Fruit fly (Drosophila melanogaster) whole organism, embryonic: Measurements from ENCODE around the gene CG18508.

Source experiments
- CG10431 ChIP-seq: fragments of 200-800 bp; sonication (Bioruptor generic); optimal IDR thresholded peaks from 3 replicates; lab custom pipeline; 2018; ENCODE audit warnings: missing biosample characterization, mild to moderate bottlenecking, missing genetic modification characterization
- CG11247 ChIP-seq: fragments of 200-800 bp; sonication (Bioruptor generic); IDR thresholded peaks from 2 replicates; pipeline ENCODE4 v1.3.6; 2022; ENCODE audit warnings: missing biosample characterization, missing genetic modification characterization
- CG12391 ChIP-seq: fragments of 200-800 bp; sonication (Bioruptor generic); optimal IDR thresholded peaks from 3 replicates; lab custom pipeline; 2018; ENCODE audit warnings: missing biosample characterization, mild to moderate bottlenecking, missing genetic modification characterization, moderate library complexity
- CG1647 ChIP-seq: fragments of 200-800 bp; sonication (Bioruptor generic); optimal IDR thresholded peaks from 3 replicates; lab custom pipeline; 2016; ENCODE audit warnings: missing biosample characterization, missing genetic modification characterization
- CG17568 ChIP-seq: fragments of 200-800 bp; sonication (Bioruptor generic); optimal IDR thresholded peaks from 2 replicates; lab custom pipeline; 2018; ENCODE audit warnings: missing biosample characterization, mild to moderate bottlenecking, missing genetic modification characterization, moderate library complexity
- CG17829 ChIP-seq: fragments of 200-800 bp; optimal IDR thresholded peaks from 2 replicates; lab custom pipeline; 2019; ENCODE audit warnings: missing biosample characterization, mild to moderate bottlenecking, missing genetic modification characterization, moderate library complexity
- CG2199 ChIP-seq: fragments of 200-800 bp; sonication (Bioruptor generic); IDR thresholded peaks from 3 replicates; pipeline ENCODE4 v1.3.6; 2022; ENCODE audit warnings: missing biosample characterization, missing genetic modification characterization
- CG42726 ChIP-seq: fragments of 200-800 bp; sonication (Bioruptor generic); IDR thresholded peaks from 2 replicates; pipeline ENCODE4 v1.3.6; 2022; ENCODE audit warnings: missing biosample characterization, missing genetic modification characterization; ENCODE audit not compliant: partially characterized antibody
- CG6175 ChIP-seq: fragments of 200-800 bp; sonication (Bioruptor generic); IDR thresholded peaks from 3 replicates; pipeline ENCODE4 v1.3.6; 2022; ENCODE audit warnings: missing biosample characterization, missing genetic modification characterization
- CG6272 ChIP-seq: fragments of 200-800 bp; sonication (Bioruptor generic); IDR thresholded peaks from 2 replicates; pipeline ENCODE4 v1.3.6; 2022; ENCODE audit warnings: missing biosample characterization, missing genetic modification characterization
- CG6791 ChIP-seq: fragments of 200-800 bp; sonication (Bioruptor generic); IDR thresholded peaks from 3 replicates; pipeline ENCODE4 v1.3.6; 2022; ENCODE audit warnings: missing biosample characterization, missing genetic modification characterization; ENCODE audit not compliant: partially characterized antibody
- CG7372 ChIP-seq: fragments of 200-800 bp; sonication (Bioruptor generic); IDR thresholded peaks from 2 replicates; pipeline ENCODE4 v1.3.6; 2022; ENCODE audit warnings: missing biosample characterization, missing genetic modification characterization
- CG7556 ChIP-seq: fragments of 200-800 bp; sonication (Bioruptor generic); optimal IDR thresholded peaks from 2 replicates; lab custom pipeline; 2017; ENCODE audit warnings: missing biosample characterization, mild to moderate bottlenecking, missing genetic modification characterization
- CG8089 ChIP-seq: fragments of 200-800 bp; sonication (Bioruptor generic); optimal IDR thresholded peaks from 3 replicates; lab custom pipeline; 2016; ENCODE audit warnings: missing biosample characterization, missing genetic modification characterization
- CG8359 ChIP-seq: fragments of 200-800 bp; sonication (Bioruptor generic); optimal IDR thresholded peaks from 2 replicates; lab custom pipeline; 2017; ENCODE audit warnings: missing biosample characterization, mild to moderate bottlenecking, missing genetic modification characterization, borderline replicate concordance
- CG8388 ChIP-seq: fragments of 200-800 bp; sonication (Bioruptor generic); optimal IDR thresholded peaks from 2 replicates; lab custom pipeline; 2019; ENCODE audit warnings: missing biosample characterization, mild to moderate bottlenecking, missing genetic modification characterization, moderate library complexity
- CG9817 ChIP-seq: fragments of 200-800 bp; sonication (Bioruptor generic); optimal IDR thresholded peaks from 2 replicates; lab custom pipeline; 2018; ENCODE audit warnings: missing biosample characterization, mild to moderate bottlenecking, missing genetic modification characterization, moderate library complexity
- CrebB ChIP-seq: fragments of 200-800 bp; sonication (Bioruptor generic); optimal IDR thresholded peaks from 3 replicates; lab custom pipeline; 2018; ENCODE audit warnings: missing biosample characterization, mild to moderate bottlenecking, missing genetic modification characterization
- Deaf1 ChIP-seq: fragments of 200-800 bp; optimal IDR thresholded peaks from 3 replicates; lab custom pipeline; 2019; ENCODE audit warnings: missing biosample characterization, mild to moderate bottlenecking, missing genetic modification characterization, moderate library complexity
- Drgx ChIP-seq: fragments of 200-800 bp; sonication (Bioruptor generic); IDR thresholded peaks from 2 replicates; pipeline ENCODE4 v1.3.6; 2022; ENCODE audit warnings: missing biosample characterization, missing genetic modification characterization
- Gug ChIP-seq: fragments of 200-800 bp; sonication (Bioruptor generic); IDR thresholded peaks from 4 replicates; pipeline ENCODE4 v1.3.6; 2022; ENCODE audit warnings: missing biosample characterization, missing genetic modification characterization
- HLH4C ChIP-seq: fragments of 200-800 bp; sonication (Bioruptor generic); IDR thresholded peaks from 3 replicates; pipeline ENCODE4 v1.3.6; 2022; ENCODE audit warnings: missing biosample characterization, missing genetic modification characterization; ENCODE audit not compliant: partially characterized antibody
- HLHmδ ChIP-seq: fragments of 200-800 bp; sonication (Bioruptor generic); optimal IDR thresholded peaks from 2 replicates; lab custom pipeline; 2018; ENCODE audit warnings: missing biosample characterization, mild to moderate bottlenecking, missing genetic modification characterization, moderate library complexity
- HmgD ChIP-seq: fragments of 200-800 bp; sonication (Bioruptor generic); optimal IDR thresholded peaks from 3 replicates; lab custom pipeline; 2016; ENCODE audit warnings: missing biosample characterization, missing genetic modification characterization
- HmgZ ChIP-seq: fragments of 200-800 bp; sonication (Bioruptor generic); optimal IDR thresholded peaks from 2 replicates; lab custom pipeline; 2018; ENCODE audit warnings: missing biosample characterization, mild to moderate bottlenecking, missing genetic modification characterization
- Hmx ChIP-seq: fragments of 200-800 bp; sonication (Bioruptor generic); optimal IDR thresholded peaks from 2 replicates; lab custom pipeline; 2016; ENCODE audit warnings: missing biosample characterization, missing genetic modification characterization
- Hr78 ChIP-seq, 2 experiments: fragments of 200-800 bp in 1 of 2; fragments of >200 bp in 1 of 2; sonication (Bioruptor generic) in 1 of 2; optimal IDR thresholded peaks; 2 replicates each; lab custom pipeline; 2017 to 2019; ENCODE audit warnings: missing biosample characterization in 2 of 2, missing genetic modification characterization in 2 of 2, mild to moderate bottlenecking in 1 of 2, moderate library complexity in 1 of 2
- Lim3 ChIP-seq: fragments of 200-800 bp; sonication (Bioruptor generic); IDR thresholded peaks from 2 replicates; pipeline ENCODE4 v1.3.6; 2022; ENCODE audit warnings: missing biosample characterization, missing genetic modification characterization
- PHDP ChIP-seq: fragments of 200-800 bp; sonication (Bioruptor generic); optimal IDR thresholded peaks from 3 replicates; lab custom pipeline; 2018; ENCODE audit warnings: missing biosample characterization, mild to moderate bottlenecking, missing genetic modification characterization, moderate library complexity
- Poxn ChIP-seq: fragments of 200-800 bp; sonication (Bioruptor generic); IDR thresholded peaks from 2 replicates; pipeline ENCODE4 v1.3.6; 2022; ENCODE audit warnings: missing biosample characterization, missing genetic modification characterization
- Vsx1 ChIP-seq: fragments of 200-800 bp; sonication (Bioruptor generic); optimal IDR thresholded peaks from 2 replicates; lab custom pipeline; 2017; ENCODE audit warnings: missing biosample characterization, mild to moderate bottlenecking, missing genetic modification characterization, missing genetic modification reagents
- eve ChIP-seq, 2 experiments: fragments of >200 bp; optimal IDR thresholded peaks; 2 replicates each; lab custom pipeline; 2017; ENCODE audit warnings: missing biosample characterization in 2 of 2, missing genetic modification characterization in 2 of 2
- gsb ChIP-seq: fragments of 200-800 bp; sonication (Bioruptor generic); IDR thresholded peaks from 2 replicates; pipeline ENCODE4 v1.3.6; 2022; ENCODE audit warnings: missing biosample characterization, missing genetic modification characterization
- gsb-n ChIP-seq: fragments of 200-800 bp; sonication (Bioruptor generic); optimal IDR thresholded peaks from 3 replicates; lab custom pipeline; 2018; ENCODE audit warnings: missing biosample characterization, mild to moderate bottlenecking, missing genetic modification characterization
- hth ChIP-seq: fragments of >200 bp; optimal IDR thresholded peaks from 2 replicates; lab custom pipeline; 2017; ENCODE audit warnings: inconsistent platforms
- luna ChIP-seq: fragments of 200-800 bp; sonication (Bioruptor generic); optimal IDR thresholded peaks from 2 replicates; lab custom pipeline; 2016; ENCODE audit warnings: missing biosample characterization, missing genetic modification characterization
- nau ChIP-seq: fragments of 200-800 bp; sonication (Bioruptor generic); optimal IDR thresholded peaks from 3 replicates; lab custom pipeline; 2017; ENCODE audit warnings: missing biosample characterization, mild to moderate bottlenecking, missing genetic modification characterization, missing genetic modification reagents
- nom ChIP-seq: fragments of 200-800 bp; sonication (Bioruptor generic); optimal IDR thresholded peaks from 2 replicates; lab custom pipeline; 2017; ENCODE audit warnings: missing biosample characterization, missing genetic modification characterization, mild to moderate bottlenecking, moderate library complexity, missing genetic modification reagents
- prd ChIP-seq, 3 experiments: fragments of >200 bp in 2 of 3; fragments of 200-800 bp in 1 of 3; sonication (Bioruptor generic) in 1 of 3; optimal IDR thresholded peaks in 2 of 3; IDR thresholded peaks in 1 of 3; 2 replicates in 2 of 3; 3 replicates in 1 of 3; pipeline versions ENCODE4 v1.3.6 to Lab custom; 2017 to 2022; ENCODE audit warnings: missing biosample characterization in 1 of 3, missing genetic modification characterization in 1 of 3
- pros ChIP-seq: fragments of 200-800 bp; sonication (Bioruptor generic); optimal IDR thresholded peaks from 3 replicates; lab custom pipeline; 2019; ENCODE audit warnings: missing biosample characterization, mild to moderate bottlenecking, missing genetic modification characterization, moderate library complexity
- sc ChIP-seq, 3 experiments: fragments of >200 bp in 2 of 3; fragments of 200-800 bp in 1 of 3; sonication (Bioruptor generic) in 1 of 3; optimal IDR thresholded peaks; 2 replicates in 2 of 3; 3 replicates in 1 of 3; lab custom pipeline; 2017; ENCODE audit warnings: mild to moderate bottlenecking in 1 of 3, missing biosample characterization in 1 of 3, missing genetic modification characterization in 1 of 3, missing genetic modification reagents in 1 of 3
- sens-2 ChIP-seq: fragments of 200-800 bp; sonication (Bioruptor generic); IDR thresholded peaks from 2 replicates; pipeline ENCODE4 v1.3.6; 2022; ENCODE audit warnings: missing biosample characterization, missing genetic modification characterization
- sim ChIP-seq: fragments of 200-800 bp; sonication (Bioruptor generic); IDR thresholded peaks from 2 replicates; pipeline ENCODE4 v1.3.6; 2022; ENCODE audit warnings: missing biosample characterization, missing genetic modification characterization
- unc-4 ChIP-seq: fragments of 200-800 bp; sonication (Bioruptor generic); IDR thresholded peaks from 2 replicates; pipeline ENCODE4 v1.3.6; 2022; ENCODE audit warnings: missing biosample characterization, missing genetic modification characterization; ENCODE audit not compliant: partially characterized antibody
- wdn ChIP-seq: fragments of 200-800 bp; sonication (Bioruptor generic); IDR thresholded peaks from 2 replicates; pipeline ENCODE4 v1.3.6; 2022; ENCODE audit warnings: missing biosample characterization, missing genetic modification characterization
- z ChIP-seq: fragments of 200-800 bp; sonication (Bioruptor generic); IDR thresholded peaks from 3 replicates; pipeline ENCODE4 v1.3.6; 2022; ENCODE audit warnings: missing biosample characterization, missing genetic modification characterization
- zen2 ChIP-seq: fragments of 200-800 bp; sonication (Bioruptor generic); IDR thresholded peaks from 3 replicates; pipeline ENCODE4 v1.3.6; 2022; ENCODE audit warnings: missing biosample characterization, missing genetic modification characterization; ENCODE audit not compliant: partially characterized antibody

Gene CG18508

dm6 chrX:3205887-3206794 is 33.2 kb upstream of the CG18508 start (continued):
- TF ChIP-seq Deaf1 = peak; percentile 26
- peak; percentile 61 for TF ChIP-seq gsb (GFP tag; lab: Robert Waterston, UW)
- no peak for TF ChIP-seq CG8359 (GFP tag; lab: Kevin White, UChicago)
- TF ChIP-seq CG6175 (GFP tag; lab: Robert Waterston, UW) = no peak
- TF ChIP-seq eve (GFP tag; optimal IDR thresholded peaks at IDR 0.05; lab: Kevin White, UChicago) = peak in 1 of 2 experiments; percentile 56
- peak; percentile 59 for TF ChIP-seq Gug (GFP tag; lab: Robert Waterston, UW)
- no peak for TF ChIP-seq pros (GFP tag; lab: Kevin White, UChicago)
- TF ChIP-seq Lim3 (GFP tag; lab: Robert Waterston, UW) = no peak
- TF ChIP-seq HmgZ (tag; lab: Kevin White, UChicago) = no peak
- TF ChIP-seq CG10431 (GFP tag; lab: Kevin White, UChicago) = no peak
- TF ChIP-seq CG11247 (GFP tag; lab: Robert Waterston, UW) = peak; percentile 61
- peak; percentile 32 for TF ChIP-seq CrebB
- peak; percentile 51 for TF ChIP-seq CG1647 (GFP tag; lab: Kevin White, UChicago)
- TF ChIP-seq CG42726 (GFP tag; lab: Robert Waterston, UW) = no peak
- no peak for TF ChIP-seq nom (GFP tag; lab: Kevin White, UChicago)
- no peak for TF ChIP-seq CG6791 (GFP tag; lab: Robert Waterston, UW)
- peak; percentile 53 for TF ChIP-seq Drgx (GFP tag; lab: Robert Waterston, UW)
- peak; percentile 36; the same call in 1 of the 2 replicates for TF ChIP-seq CG6272 (GFP tag; lab: Robert Waterston, UW)
- TF ChIP-seq HLH4C (GFP tag; lab: Robert Waterston, UW) = no peak
- TF ChIP-seq Vsx1 = no peak
- no peak for TF ChIP-seq Poxn
- no peak for TF ChIP-seq CG2199 (GFP tag; lab: Robert Waterston, UW)
- no peak for TF ChIP-seq luna (GFP tag; lab: Kevin White, UChicago)
- TF ChIP-seq HLHmδ (GFP tag; lab: Kevin White, UChicago) = no peak
- peak; percentile 30 for TF ChIP-seq CG12391 (tag; lab: Kevin White, UChicago)
- TF ChIP-seq nau (GFP tag; lab: Kevin White, UChicago) = peak; percentile 33
- TF ChIP-seq sens-2 = peak; percentile 53; the same call in 1 of the 2 replicates
- TF ChIP-seq sc (optimal IDR thresholded peaks at IDR 0.05; lab: Kevin White, UChicago) = no peak
- TF ChIP-seq sc (GFP tag; optimal IDR thresholded peaks at IDR 0.05; lab: Kevin White, UChicago) = no peak
- TF ChIP-seq CG17568 (GFP tag; lab: Kevin White, UChicago) = peak; percentile 38
- peak; percentile 19 for TF ChIP-seq HmgD (GFP tag; lab: Kevin White, UChicago)
- TF ChIP-seq gsb-n = no peak
- TF ChIP-seq CG7372 (GFP tag; lab: Robert Waterston, UW) = peak; percentile 59; the same call in 1 of the 2 replicates
- TF ChIP-seq z (GFP tag; lab: Robert Waterston, UW) = peak; percentile 87
- peak; percentile 48 for TF ChIP-seq CG9817 (tag; lab: Kevin White, UChicago)
- 0 out of 2 replicates have a peak, but pooled peaks have one; percentile 44 for TF ChIP-seq wdn
- no peak for TF ChIP-seq prd (optimal IDR thresholded peaks at IDR 0.05; lab: Kevin White, UChicago)
- peak; percentile 68 for TF ChIP-seq prd (GFP tag; IDR thresholded peaks at IDR 0.05; lab: Robert Waterston, UW)
- peak; percentile 45; the same call in 1 of the 2 replicates for TF ChIP-seq sim
- TF ChIP-seq zen2 (GFP tag; lab: Robert Waterston, UW) = no peak
- no peak for TF ChIP-seq hth (lab: Kevin White, UChicago)
- TF ChIP-seq PHDP (tag; lab: Kevin White, UChicago) = peak; percentile 65
- TF ChIP-seq Hmx (GFP tag; lab: Kevin White, UChicago) = no peak
- TF ChIP-seq unc-4 (GFP tag; lab: Robert Waterston, UW) = no peak
- peak; percentile 82 for TF ChIP-seq CG7556 (GFP tag; lab: Kevin White, UChicago)
- no peak for TF ChIP-seq Hr78 (GFP tag; optimal IDR thresholded peaks at IDR 0.05; lab: Kevin White, UChicago)
- no peak for TF ChIP-seq CG17829 (tag; lab: Kevin White, UChicago)
- TF ChIP-seq CG8089 = peak; percentile 43
- TF ChIP-seq CG8388 (GFP tag; lab: Kevin White, UChicago) = no peak
